Worm (Caenorhabditis elegans) whole organism, late embryonic: ENCODE results near the gene sri-31.

Experiments used
- ceh-31 ChIP-seq: sonication (generic microtip); optimal IDR thresholded peaks from 2 replicates; lab custom pipeline; 2016; ENCODE audit warnings: missing genetic modification characterization, missing compliant biosample characterization
- dmd-4 ChIP-seq: sonication (generic microtip); optimal IDR thresholded peaks from 2 replicates; lab custom pipeline; 2016; ENCODE audit warnings: borderline replicate concordance, missing genetic modification characterization, missing compliant biosample characterization
- elt-2 ChIP-seq: sonication (generic microtip); optimal IDR thresholded peaks from 2 replicates; lab custom pipeline; 2016; ENCODE audit warnings: missing genetic modification reagents, missing genetic modification characterization, missing compliant biosample characterization
- elt-4 ChIP-seq: sonication (generic microtip); optimal IDR thresholded peaks from 2 replicates; lab custom pipeline; 2016; ENCODE audit warnings: missing genetic modification characterization, missing compliant biosample characterization
- fkh-10 ChIP-seq: fragments of 150-350 bp; optimal IDR thresholded peaks from 2 replicates; lab custom pipeline; 2014; ENCODE audit warnings: missing biosample characterization, missing genetic modification reagents, missing genetic modification characterization
- gmeb-2 ChIP-seq: sonication (generic microtip); optimal IDR thresholded peaks from 2 replicates; lab custom pipeline; 2016; ENCODE audit warnings: missing genetic modification characterization, inconsistent platforms, missing compliant biosample characterization
- unc-42 ChIP-seq: sonication (generic microtip); optimal IDR thresholded peaks from 2 replicates; lab custom pipeline; 2016; ENCODE audit warnings: missing genotype, missing genetic modification characterization, missing compliant biosample characterization

DNA sequence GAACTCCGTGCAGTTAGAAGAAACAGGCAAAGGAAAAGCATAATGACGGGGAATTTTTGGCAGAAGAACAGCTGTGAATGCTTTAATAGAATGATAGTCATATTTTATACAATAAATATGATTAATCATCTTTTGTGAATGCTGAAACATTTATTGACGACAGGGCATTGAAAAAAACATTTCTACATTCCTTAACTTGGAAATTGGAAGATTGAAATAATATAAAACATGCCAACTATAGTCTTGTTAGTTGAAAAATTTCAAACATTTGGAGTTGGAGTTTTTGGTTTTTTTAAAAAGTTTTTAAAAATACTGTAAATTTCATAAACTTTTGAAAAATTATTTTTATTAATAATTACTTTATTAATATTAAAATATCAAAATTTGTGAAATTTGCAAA lies 46.1 kb downstream of the sri-31 start, which contains the start of gene Y25C1A.14:
- TF ChIP-seq ceh-31 (tag; lab: Kevin White, UChicago) (no peak), gmeb-2 (no peak), elt-4 (no peak), unc-42 (tag; lab: Kevin White, UChicago) (no peak), elt-2 (tag; lab: Kevin White, UChicago) (no peak), dmd-4 (tag; lab: Kevin White, UChicago) (no peak), fkh-10 (GFP tag; lab: Kevin White, UChicago) (no peak)
